Fruit fly (Drosophila melanogaster) whole organism, larva: ENCODE data around the gene dec.

Source experiments
- noc ChIP-seq: fragments of 200-800 bp; sonication (Bioruptor generic); optimal IDR thresholded peaks from 3 replicates; lab custom pipeline; 2019; ENCODE audit warnings: missing biosample characterization, mild to moderate bottlenecking, missing genetic modification characterization, moderate library complexity

dec gene

DNA sequence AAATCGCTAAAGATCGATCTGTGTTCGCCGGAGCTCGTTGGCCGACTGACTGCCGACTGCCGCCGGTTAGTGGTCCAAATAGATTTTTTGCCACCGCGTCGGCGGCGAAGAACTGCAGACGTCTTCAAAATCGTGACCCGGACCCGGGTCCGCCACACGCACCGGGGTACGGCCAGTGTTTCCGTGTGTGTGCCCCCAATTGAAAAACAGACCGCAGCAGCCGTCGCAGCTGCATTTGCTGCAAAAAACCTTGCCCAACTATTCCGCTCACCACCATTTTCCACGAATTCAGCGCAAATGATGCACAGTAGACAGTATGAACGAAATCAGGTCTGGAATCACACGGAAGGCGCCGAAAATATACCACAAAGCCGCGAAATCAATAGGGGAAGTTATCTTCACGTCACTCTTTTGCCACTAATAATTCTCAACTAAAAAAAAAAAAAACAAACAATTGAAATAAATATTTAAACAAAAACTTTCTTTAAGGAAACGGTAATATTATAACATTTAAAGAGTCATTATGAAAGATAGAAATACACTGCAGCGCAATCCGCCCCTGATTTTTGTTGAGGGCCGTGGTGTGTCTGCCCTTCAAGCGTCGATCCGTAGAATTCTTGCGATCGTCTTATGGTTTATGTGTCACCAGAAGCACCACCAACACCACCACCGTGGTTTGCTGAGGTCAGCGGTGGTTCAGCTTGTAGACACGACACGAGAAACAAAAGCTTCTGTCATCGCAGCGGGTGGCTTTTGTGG, at the start of gene dec:
TSS of gene dec (minus strand) at position 51 of the 759 bp plus-strand sequence.
- TF ChIP-seq noc (tag; lab: Kevin White, UChicago), result no peak

DNA sequence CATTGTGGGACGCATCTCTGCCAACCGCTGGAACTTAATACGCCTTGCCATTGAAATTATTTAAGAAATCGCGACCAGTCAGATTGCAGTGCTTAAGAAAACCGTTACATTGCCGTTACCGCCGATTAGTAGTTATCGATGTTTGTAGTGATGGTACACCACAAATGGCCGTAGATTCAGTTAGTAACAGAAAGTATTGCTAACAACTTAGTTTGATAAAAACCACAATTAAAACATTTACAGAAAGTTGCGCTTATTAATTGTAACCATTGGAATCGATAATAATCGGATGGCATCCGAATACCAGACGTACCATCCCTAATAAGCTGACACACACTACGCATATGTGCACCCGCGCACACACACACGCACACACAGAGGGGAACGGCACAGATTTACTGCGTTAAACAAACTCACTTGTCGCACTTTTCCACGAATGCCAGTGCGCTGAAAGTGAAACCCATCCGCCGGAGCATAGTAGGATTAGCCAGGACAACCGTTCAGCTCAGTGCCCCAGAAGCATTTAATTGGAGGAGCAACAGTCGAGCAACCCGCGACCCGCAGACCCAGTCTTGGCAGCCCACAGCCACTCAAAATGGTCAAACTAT, 47.2 kb upstream of the dec start, which contains the start of the genes hdm and Ykt6:
TSS of gene hdm (minus strand) at position 51 of the 608 bp plus-strand sequence.
TSS of gene Ykt6 (plus strand) at position 329 of the 608 bp plus-strand sequence.
- no peak for TF ChIP-seq noc (tag; lab: Kevin White, UChicago)

- no peak for TF ChIP-seq noc (tag; lab: Kevin White, UChicago)
These were observed 39.1 kb upstream of the dec start, which contains the start of gene snz for dm6 chrX:7911983-7912630. snz (plus strand) TSS chrX:7912089.

DNA sequence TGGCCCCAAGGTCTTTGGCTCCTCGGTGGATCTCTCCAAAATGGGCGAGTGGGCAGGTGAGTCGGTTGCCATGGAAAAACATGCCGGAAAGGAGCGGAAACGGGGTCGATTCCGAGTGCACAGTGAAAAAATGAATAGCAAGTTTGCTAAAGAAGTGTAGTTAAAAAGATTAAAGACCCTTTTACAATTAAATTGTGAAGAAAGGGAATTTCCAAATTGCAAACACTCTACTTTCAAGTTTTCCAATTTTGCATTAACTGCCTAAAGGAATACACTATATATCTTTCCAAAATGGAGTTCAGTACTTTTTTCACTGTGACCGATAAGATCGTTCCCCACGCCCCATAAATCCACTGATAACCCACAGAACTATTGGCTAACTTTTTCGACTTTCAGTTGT, 36.5 kb upstream of the dec start:
- no peak for TF ChIP-seq noc (tag; lab: Kevin White, UChicago)

- no peak for TF ChIP-seq noc (tag; lab: Kevin White, UChicago)
These were observed 36.0 kb upstream of the dec start for dm6 chrX:7909069-7909389.

DNA sequence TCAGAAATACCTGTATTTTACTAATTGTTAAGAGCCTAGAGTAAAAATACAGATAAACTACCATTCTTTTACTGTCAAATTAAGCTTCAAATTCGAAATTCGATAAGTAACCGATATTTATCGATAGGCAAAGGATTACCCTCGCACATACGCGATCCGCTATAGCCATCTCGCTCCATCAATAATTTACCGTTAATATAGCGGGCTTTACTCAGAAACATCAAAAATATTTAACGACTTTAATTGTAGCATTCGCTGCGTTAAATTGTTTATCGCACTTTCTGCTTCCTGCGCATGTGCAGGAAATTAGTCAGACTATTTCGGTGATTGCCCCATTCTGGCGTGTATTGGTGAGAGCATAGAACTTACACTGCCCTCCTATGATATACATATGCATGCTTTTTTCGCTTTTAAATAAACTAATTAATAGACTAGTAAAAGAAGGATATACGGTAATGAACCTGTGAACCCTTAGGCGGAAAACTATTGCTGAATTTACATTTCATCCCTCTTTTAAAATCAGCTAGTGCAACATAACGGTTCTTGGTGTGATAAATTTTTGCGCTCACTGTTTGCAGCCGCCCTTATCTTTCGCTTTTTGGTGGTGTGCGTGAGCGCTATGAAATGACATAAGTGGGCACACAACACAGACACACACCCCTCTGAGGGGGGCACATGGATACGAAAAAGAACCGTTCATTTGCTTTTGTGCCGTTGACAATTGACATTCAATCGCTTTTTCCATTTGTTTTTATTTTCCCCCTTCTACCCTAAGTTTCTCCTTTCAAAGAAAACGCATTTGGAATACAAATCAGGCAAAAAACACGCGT, 35.4 kb upstream of the dec start, which contains the start of the genes dpr14 and spidey:
TSS of gene dpr14 (minus strand) at position 48 of the 830 bp plus-strand sequence.
TSS of gene spidey (plus strand) at position 693 of the 830 bp plus-strand sequence.
- peak; percentile 95 for TF ChIP-seq noc (tag; lab: Kevin White, UChicago)

DNA sequence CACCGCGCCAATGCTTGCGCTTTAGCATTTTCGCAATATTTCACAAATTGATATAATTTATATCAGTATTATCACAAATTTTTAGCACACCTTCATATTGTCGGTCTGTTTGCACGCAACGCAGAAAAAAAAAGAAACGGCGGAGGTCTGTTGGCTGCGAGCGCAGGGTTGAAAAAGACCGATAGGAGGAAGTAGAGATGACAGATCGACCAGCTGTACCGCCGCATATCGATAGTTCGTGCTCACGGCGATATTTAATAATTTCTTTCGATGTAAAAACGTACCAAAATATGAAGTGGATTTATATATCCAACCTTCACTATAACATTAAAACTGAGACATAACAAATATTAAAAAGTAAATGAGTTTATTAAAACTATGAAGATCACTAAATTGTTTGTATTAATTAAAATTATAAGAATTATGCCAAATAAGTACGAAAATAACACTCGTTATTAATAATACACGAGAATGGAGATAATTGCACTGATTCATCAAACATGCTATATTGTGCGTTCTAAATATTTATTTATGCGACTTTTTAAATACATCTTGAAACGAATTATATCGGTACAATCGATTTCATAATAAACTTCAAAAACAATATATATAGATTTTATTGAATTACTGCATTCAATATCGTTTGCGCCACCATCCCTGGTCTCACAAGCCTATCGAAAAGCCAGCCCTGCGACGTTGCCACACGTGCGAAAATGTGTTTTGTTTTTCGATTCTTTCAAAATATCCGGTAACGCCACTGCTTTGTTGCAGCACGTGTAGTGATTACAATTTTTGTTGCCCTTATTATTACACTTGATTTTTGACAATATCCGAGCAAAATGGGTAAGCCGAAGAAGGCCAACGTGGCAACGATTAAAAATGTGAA, 28.4 kb upstream of the dec start, which contains the start of the genes RpS6 and bys:
TSS of gene RpS6 (minus strand) at position 179 of the 886 bp plus-strand sequence.
TSS of gene bys (plus strand) at position 728 of the 886 bp plus-strand sequence.
- TF ChIP-seq noc (tag; lab: Kevin White, UChicago), result peak; percentile 17

dm6 chrX:7900659-7901058, 27.6 kb upstream of the dec start:
- no peak for TF ChIP-seq noc (tag; lab: Kevin White, UChicago)

- TF ChIP-seq noc (tag; lab: Kevin White, UChicago), result peak; percentile 55
These were observed 20.5 kb upstream of the dec start, which contains the start of the genes CG45089, ND-MNLL and p115 for dm6 chrX:7893411-7894122. CG45089 (minus strand) TSS chrX:7893798. ND-MNLL (minus strand) TSS chrX:7893798. p115 (plus strand) TSS chrX:7894031.

DNA sequence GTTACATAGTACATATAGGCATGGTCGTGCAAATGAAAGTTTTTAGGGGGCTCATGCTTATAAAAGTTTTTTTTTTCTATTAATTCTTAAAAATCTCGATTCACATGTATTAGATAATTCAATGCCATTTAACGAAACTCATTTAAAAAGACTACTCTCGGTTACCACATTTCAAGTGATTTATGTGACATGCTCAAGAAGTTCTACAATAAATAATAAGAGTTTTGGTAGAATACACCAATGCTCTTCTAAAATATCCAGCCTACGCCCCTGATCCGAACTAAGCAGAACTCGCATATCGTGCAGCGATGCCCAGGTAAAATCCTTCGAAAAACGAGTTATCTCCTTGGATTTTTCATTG, 19.5 kb upstream of the dec start:
- peak; percentile 3 for TF ChIP-seq noc (tag; lab: Kevin White, UChicago)

DNA sequence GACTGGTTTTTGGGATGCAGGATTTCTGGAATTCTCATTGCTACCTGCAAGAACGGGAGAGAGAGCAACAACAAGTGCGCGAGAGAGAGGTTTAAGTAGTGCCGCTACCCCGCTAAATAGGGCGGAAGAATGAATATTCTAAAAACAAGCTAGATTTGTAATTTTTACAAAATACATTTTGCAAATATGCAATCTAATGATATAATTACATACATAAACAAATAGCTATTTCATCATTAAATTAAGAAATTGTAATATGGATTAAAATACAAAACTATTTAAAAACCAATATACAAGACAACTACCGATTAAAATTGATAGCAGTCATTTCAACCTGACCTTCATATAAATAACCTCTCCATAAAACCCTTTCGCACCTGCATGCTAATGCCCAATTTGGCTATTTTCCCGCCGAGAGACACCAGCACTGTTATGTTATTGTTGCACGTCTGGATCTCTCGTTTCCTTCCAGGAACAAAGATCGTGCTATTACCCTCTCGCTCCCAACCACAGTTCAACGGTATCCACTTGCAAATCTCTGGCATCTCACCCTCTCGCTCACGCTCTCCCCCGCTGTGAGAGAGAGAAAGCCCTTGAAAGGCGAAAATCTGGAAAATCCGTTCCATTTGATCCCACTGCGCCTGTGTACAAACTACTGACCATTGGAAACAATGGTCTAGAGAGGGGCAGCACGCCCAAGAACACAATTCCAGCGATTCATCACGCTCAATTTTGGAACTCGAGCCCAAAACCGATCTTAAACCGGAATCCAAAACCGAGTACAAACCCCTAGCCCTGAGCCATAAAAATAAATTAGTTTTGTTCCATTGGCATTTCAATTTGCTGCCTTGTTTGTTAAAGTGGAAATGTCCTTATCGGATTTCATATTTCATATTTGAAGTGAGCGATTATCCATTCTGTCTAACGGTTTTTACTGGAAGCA, 18.8 kb upstream of the dec start, which contains the start of gene Nek2:
TSS of gene Nek2 (minus strand) at position 51 of the 943 bp plus-strand sequence.
- TF ChIP-seq noc (tag; lab: Kevin White, UChicago), result no peak

dm6 chrX:7888386-7889024, 15.5 kb upstream of the dec start, which contains the start of gene Acat1:
Acat1 (minus strand) TSS chrX:7888785.
- peak; percentile 71 for TF ChIP-seq noc (tag; lab: Kevin White, UChicago)
